Fruit fly (Drosophila melanogaster) whole organism, embryonic: ENCODE data around the gene CG31612.

Experiments used
- ATbp ChIP-seq: fragments of 200-800 bp; sonication (Bioruptor generic); optimal IDR thresholded peaks from 2 replicates; lab custom pipeline; 2017; ENCODE audit warnings: missing biosample characterization, mild to moderate bottlenecking, missing genetic modification characterization, missing genetic modification reagents
- CG1024 ChIP-seq: fragments of 200-800 bp; sonication (Bioruptor generic); IDR thresholded peaks from 2 replicates; pipeline ENCODE4 v1.3.6; 2022; ENCODE audit warnings: missing biosample characterization, missing genetic modification characterization
- CG10543 ChIP-seq: fragments of 200-800 bp; sonication (Bioruptor generic); optimal IDR thresholded peaks from 3 replicates; lab custom pipeline; 2017; ENCODE audit warnings: missing biosample characterization, mild to moderate bottlenecking, missing genetic modification characterization, moderate library complexity
- CG11456 ChIP-seq: fragments of 200-800 bp; sonication (Bioruptor generic); IDR thresholded peaks from 3 replicates; pipeline ENCODE4 v1.3.6; 2022; ENCODE audit warnings: missing biosample characterization, missing genetic modification characterization
- CG11504 ChIP-seq: fragments of 200-800 bp; sonication (Bioruptor generic); optimal IDR thresholded peaks from 3 replicates; lab custom pipeline; 2019; ENCODE audit warnings: missing biosample characterization, mild to moderate bottlenecking, missing genetic modification characterization, moderate library complexity
- CG14050 ChIP-seq: fragments of 200-800 bp; sonication (Bioruptor generic); IDR thresholded peaks from 3 replicates; pipeline ENCODE4 v1.3.6; 2022; ENCODE audit warnings: missing biosample characterization, missing genetic modification characterization
- CG14441 ChIP-seq: fragments of 200-800 bp; sonication (Bioruptor generic); IDR thresholded peaks from 2 replicates; pipeline ENCODE4 v1.3.6; 2022; ENCODE audit warnings: missing biosample characterization, missing genetic modification characterization
- CG14965 ChIP-seq: fragments of 200-800 bp; sonication (Bioruptor generic); optimal IDR thresholded peaks from 2 replicates; lab custom pipeline; 2016; ENCODE audit warnings: missing biosample characterization, missing genetic modification characterization, borderline replicate concordance
- CG15073 ChIP-seq: fragments of 200-800 bp; sonication (Bioruptor generic); optimal IDR thresholded peaks from 2 replicates; lab custom pipeline; 2016; ENCODE audit warnings: missing biosample characterization, missing genetic modification characterization
- CG17359 ChIP-seq: fragments of 200-800 bp; sonication (Bioruptor generic); optimal IDR thresholded peaks from 3 replicates; lab custom pipeline; 2018; ENCODE audit warnings: missing biosample characterization, mild to moderate bottlenecking, missing genetic modification characterization, moderate library complexity
- CG17829 ChIP-seq: fragments of 200-800 bp; optimal IDR thresholded peaks from 2 replicates; lab custom pipeline; 2019; ENCODE audit warnings: missing biosample characterization, mild to moderate bottlenecking, missing genetic modification characterization, moderate library complexity
- CG2889 ChIP-seq: fragments of 200-800 bp; sonication (Bioruptor generic); IDR thresholded peaks from 3 replicates; pipeline ENCODE4 v1.3.6; 2022; ENCODE audit warnings: missing biosample characterization, missing genetic modification characterization
- CG30403 ChIP-seq: fragments of 200-800 bp; sonication (Bioruptor generic); optimal IDR thresholded peaks from 3 replicates; lab custom pipeline; 2016; ENCODE audit warnings: missing biosample characterization, missing genetic modification characterization
- CG30431 ChIP-seq: fragments of 200-800 bp; sonication (Bioruptor generic); optimal IDR thresholded peaks from 2 replicates; lab custom pipeline; 2017; ENCODE audit warnings: missing biosample characterization, missing genetic modification characterization
- CG31224 ChIP-seq: fragments of 200-800 bp; sonication (Bioruptor generic); IDR thresholded peaks from 2 replicates; pipeline ENCODE4 v1.3.6; 2022; ENCODE audit warnings: missing biosample characterization, missing genetic modification characterization
- CG33557 ChIP-seq: fragments of 200-800 bp; sonication (Bioruptor generic); optimal IDR thresholded peaks from 2 replicates; lab custom pipeline; 2019; ENCODE audit warnings: missing biosample characterization, mild to moderate bottlenecking, missing genetic modification characterization, moderate library complexity
- CG3726 ChIP-seq: fragments of 200-800 bp; sonication (Bioruptor generic); IDR thresholded peaks from 3 replicates; pipeline ENCODE4, ENCODE4 v1.3.6; 2022; ENCODE audit warnings: missing biosample characterization, missing genetic modification characterization
- CG6254 ChIP-seq: fragments of 200-800 bp; sonication (Bioruptor generic); optimal IDR thresholded peaks from 3 replicates; lab custom pipeline; 2017; ENCODE audit warnings: mild to moderate bottlenecking, missing biosample characterization, missing genetic modification reagents, missing genetic modification characterization
- CG7372 ChIP-seq: fragments of 200-800 bp; sonication (Bioruptor generic); IDR thresholded peaks from 2 replicates; pipeline ENCODE4 v1.3.6; 2022; ENCODE audit warnings: missing biosample characterization, missing genetic modification characterization
- CG9727 ChIP-seq: fragments of 200-800 bp; sonication (Bioruptor generic); optimal IDR thresholded peaks from 3 replicates; lab custom pipeline; 2017; ENCODE audit warnings: missing biosample characterization, mild to moderate bottlenecking, missing genetic modification characterization
- CG9817 ChIP-seq: fragments of 200-800 bp; sonication (Bioruptor generic); optimal IDR thresholded peaks from 2 replicates; lab custom pipeline; 2018; ENCODE audit warnings: missing biosample characterization, mild to moderate bottlenecking, missing genetic modification characterization, moderate library complexity
- CHES-1-like ChIP-seq: fragments of 200-800 bp; sonication (Bioruptor generic); optimal IDR thresholded peaks from 2 replicates; lab custom pipeline; 2016; ENCODE audit warnings: missing biosample characterization, missing genetic modification characterization
- Camta ChIP-seq: fragments of 200-800 bp; sonication (Bioruptor generic); optimal IDR thresholded peaks from 2 replicates; lab custom pipeline; 2016; ENCODE audit warnings: missing biosample characterization, missing genetic modification characterization
- E2f1 ChIP-seq: fragments of 200-800 bp; sonication (Bioruptor generic); IDR thresholded peaks from 2 replicates; pipeline ENCODE4 v1.3.6; 2022; ENCODE audit warnings: missing biosample characterization, missing genetic modification characterization
- Ets65A ChIP-seq: fragments of 200-800 bp; sonication (Bioruptor generic); peaks from one replicate; lab custom pipeline; 2016; ENCODE audit warnings: missing biosample characterization, missing genetic modification characterization
- Fer1 ChIP-seq: fragments of 200-800 bp; sonication (Bioruptor generic); optimal IDR thresholded peaks from 2 replicates; lab custom pipeline; 2017; ENCODE audit warnings: missing biosample characterization, mild to moderate bottlenecking, missing genetic modification characterization
- H2.0 ChIP-seq: fragments of 200-800 bp; sonication (Bioruptor generic); IDR thresholded peaks from 2 replicates; pipeline ENCODE4 v1.3.6; 2022; ENCODE audit warnings: missing biosample characterization, missing genetic modification characterization
- HLH4C ChIP-seq: fragments of 200-800 bp; sonication (Bioruptor generic); IDR thresholded peaks from 3 replicates; pipeline ENCODE4 v1.3.6; 2022; ENCODE audit warnings: missing biosample characterization, missing genetic modification characterization; ENCODE audit not compliant: partially characterized antibody
- HLH54F ChIP-seq: fragments of 200-800 bp; sonication (Bioruptor generic); optimal IDR thresholded peaks from 3 replicates; lab custom pipeline; 2016; ENCODE audit warnings: missing biosample characterization, missing genetic modification characterization
- Mrtf ChIP-seq: fragments of 200-800 bp; sonication (Bioruptor generic); IDR thresholded peaks from 3 replicates; pipeline ENCODE4 v1.3.6; 2022; ENCODE audit warnings: missing biosample characterization, missing genetic modification characterization
- Side ChIP-seq: fragments of 200-800 bp; sonication (Bioruptor generic); optimal IDR thresholded peaks from 2 replicates; lab custom pipeline; 2016; ENCODE audit warnings: missing biosample characterization, missing genetic modification characterization
- Ssrp ChIP-seq: fragments of 200-800 bp; sonication (Bioruptor generic); optimal IDR thresholded peaks from 2 replicates; lab custom pipeline; 2018; ENCODE audit warnings: missing biosample characterization, mild to moderate bottlenecking, missing genetic modification characterization, moderate library complexity
- Usf ChIP-seq: fragments of 200-800 bp; sonication (Bioruptor generic); optimal IDR thresholded peaks from 2 replicates; lab custom pipeline; 2017; ENCODE audit warnings: missing genotype, missing biosample characterization, missing genetic modification characterization
- ara ChIP-seq: fragments of 200-800 bp; sonication (Bioruptor generic); IDR thresholded peaks from 2 replicates; pipeline ENCODE4 v1.3.6; 2022; ENCODE audit warnings: missing biosample characterization, missing genetic modification characterization
- az2 ChIP-seq: fragments of 200-800 bp; sonication (Bioruptor generic); optimal IDR thresholded peaks from 3 replicates; lab custom pipeline; 2016; ENCODE audit warnings: missing biosample characterization, missing genetic modification characterization
- bsh ChIP-seq, 2 experiments: fragments of 200-800 bp; sonication (Bioruptor generic); optimal IDR thresholded peaks; 2 replicates each; lab custom pipeline; 2017 to 2018; ENCODE audit warnings: mild to moderate bottlenecking in 2 of 2, missing biosample characterization in 2 of 2, missing genetic modification characterization in 2 of 2, moderate library complexity in 1 of 2
- cg ChIP-seq: fragments of 200-800 bp; sonication (Bioruptor generic); optimal IDR thresholded peaks from 3 replicates; lab custom pipeline; 2019; ENCODE audit warnings: missing biosample characterization, mild to moderate bottlenecking, missing genetic modification characterization, moderate library complexity
- ci ChIP-seq: fragments of 200-800 bp; sonication (Bioruptor generic); IDR thresholded peaks from 3 replicates; pipeline ENCODE4 v1.3.6; 2022; ENCODE audit warnings: missing biosample characterization, missing genetic modification characterization
- emc ChIP-seq: fragments of 200-800 bp; sonication (Bioruptor generic); optimal IDR thresholded peaks from 2 replicates; lab custom pipeline; 2016; ENCODE audit warnings: missing biosample characterization, missing genetic modification characterization
- h ChIP-seq: fragments of >200 bp; optimal IDR thresholded peaks from 2 replicates; lab custom pipeline; 2017
- ham ChIP-seq: fragments of 200-800 bp; sonication (Bioruptor generic); IDR thresholded peaks from 2 replicates; pipeline ENCODE4 v1.3.6; 2022; ENCODE audit warnings: missing biosample characterization, missing genetic modification characterization
- hth ChIP-seq: fragments of >200 bp; optimal IDR thresholded peaks from 2 replicates; lab custom pipeline; 2017; ENCODE audit warnings: inconsistent platforms
- prd ChIP-seq, 3 experiments: fragments of >200 bp in 2 of 3; fragments of 200-800 bp in 1 of 3; sonication (Bioruptor generic) in 1 of 3; optimal IDR thresholded peaks in 2 of 3; IDR thresholded peaks in 1 of 3; 2 replicates in 2 of 3; 3 replicates in 1 of 3; pipeline versions ENCODE4 v1.3.6 to Lab custom; 2017 to 2022; ENCODE audit warnings: missing biosample characterization in 1 of 3, missing genetic modification characterization in 1 of 3
- sd ChIP-seq: fragments of 200-800 bp; sonication (Bioruptor generic); optimal IDR thresholded peaks from 3 replicates; lab custom pipeline; 2018; ENCODE audit warnings: missing biosample characterization, mild to moderate bottlenecking, missing genetic modification characterization, moderate library complexity
- sens-2 ChIP-seq: fragments of 200-800 bp; sonication (Bioruptor generic); IDR thresholded peaks from 2 replicates; pipeline ENCODE4 v1.3.6; 2022; ENCODE audit warnings: missing biosample characterization, missing genetic modification characterization
- tgo ChIP-seq: fragments of 200-800 bp; sonication (Bioruptor generic); IDR thresholded peaks from 3 replicates; pipeline ENCODE4 v1.3.6; 2022; ENCODE audit warnings: missing biosample characterization, missing genetic modification characterization
- tll ChIP-seq, 2 experiments: fragments of 200-800 bp in 1 of 2; fragments of >200 bp in 1 of 2; sonication (Bioruptor generic) in 1 of 2; optimal IDR thresholded peaks; 2 replicates each; lab custom pipeline; 2017 to 2019; ENCODE audit warnings: missing biosample characterization in 2 of 2, missing genetic modification characterization in 2 of 2, mild to moderate bottlenecking in 1 of 2, moderate library complexity in 1 of 2
- toy ChIP-seq: fragments of 200-800 bp; sonication (Bioruptor generic); IDR thresholded peaks from 2 replicates; pipeline ENCODE4 v1.3.6; 2022; ENCODE audit warnings: missing biosample characterization, missing genetic modification characterization
- unc-4 ChIP-seq: fragments of 200-800 bp; sonication (Bioruptor generic); IDR thresholded peaks from 2 replicates; pipeline ENCODE4 v1.3.6; 2022; ENCODE audit warnings: missing biosample characterization, missing genetic modification characterization; ENCODE audit not compliant: partially characterized antibody
- usp ChIP-seq: fragments of >200 bp; optimal IDR thresholded peaks from 2 replicates; lab custom pipeline; 2017; ENCODE audit warnings: missing biosample characterization, missing genetic modification characterization
- vfl ChIP-seq: fragments of 200-800 bp; sonication (Bioruptor generic); optimal IDR thresholded peaks from 2 replicates; lab custom pipeline; 2016; ENCODE audit warnings: missing biosample characterization, missing genetic modification characterization

The CG31612 gene

dm6 chr2L:21784790-21785425, 10.3 kb downstream of the CG31612 start (continued):
- 0 out of 3 replicates have a peak, but pooled peaks have one; percentile 17 for TF ChIP-seq tgo (GFP tag; lab: Robert Waterston, UW)
- no peak for TF ChIP-seq HLH54F (GFP tag; lab: Kevin White, UChicago)
- no peak for TF ChIP-seq CG14441
- peak; percentile 3 for TF ChIP-seq az2 (GFP tag; lab: Kevin White, UChicago)
- no peak for TF ChIP-seq emc (GFP tag; lab: Kevin White, UChicago)
- TF ChIP-seq CG33557 (GFP tag; lab: Kevin White, UChicago) = no peak
- TF ChIP-seq sd (tag; lab: Kevin White, UChicago) = no peak
- no peak for TF ChIP-seq Mrtf (GFP tag; lab: Robert Waterston, UW)
- TF ChIP-seq ATbp = peak; percentile 12
- TF ChIP-seq Side = no peak
- no peak for TF ChIP-seq CG11456 (GFP tag; lab: Robert Waterston, UW)
- TF ChIP-seq CG30403 (GFP tag; lab: Kevin White, UChicago) = peak; percentile 22
- TF ChIP-seq unc-4 (GFP tag; lab: Robert Waterston, UW) = no peak
- TF ChIP-seq Fer1 = no peak
- peak; percentile 68 for TF ChIP-seq Ets65A
- no peak for TF ChIP-seq usp (GFP tag; lab: Kevin White, UChicago)
- TF ChIP-seq Ssrp (tag; lab: Kevin White, UChicago) = peak; percentile 1
- no peak for TF ChIP-seq CG30431 (GFP tag; lab: Kevin White, UChicago)
- TF ChIP-seq CG1024 (GFP tag; lab: Robert Waterston, UW) = no peak
- TF ChIP-seq ham (GFP tag; lab: Robert Waterston, UW) = no peak
- no peak for TF ChIP-seq Camta (GFP tag; lab: Kevin White, UChicago)
- no peak for TF ChIP-seq hth (lab: Kevin White, UChicago)
- TF ChIP-seq HLH4C = no peak
- no peak for TF ChIP-seq toy (GFP tag; lab: Robert Waterston, UW)
- TF ChIP-seq CG15073 = no peak
- peak; percentile 54 for TF ChIP-seq CG11504 (tag; lab: Kevin White, UChicago)
- no peak for TF ChIP-seq CG9817 (tag; lab: Kevin White, UChicago)
- no peak for TF ChIP-seq sens-2
- TF ChIP-seq cg (GFP tag; lab: Kevin White, UChicago) = no peak
- TF ChIP-seq CG6254 = no peak
- TF ChIP-seq CG14965 = no peak
- no peak for TF ChIP-seq prd (optimal IDR thresholded peaks at IDR 0.05; lab: Kevin White, UChicago)
- no peak for TF ChIP-seq prd (GFP tag; IDR thresholded peaks at IDR 0.05; lab: Robert Waterston, UW)
- TF ChIP-seq ara (GFP tag; lab: Robert Waterston, UW) = no peak
- TF ChIP-seq tll (GFP tag; optimal IDR thresholded peaks at IDR 0.05; lab: Kevin White, UChicago) = no peak
- TF ChIP-seq ci (GFP tag; lab: Robert Waterston, UW) = no peak
- TF ChIP-seq CG17829 (tag; lab: Kevin White, UChicago) = no peak
- no peak for TF ChIP-seq Usf (GFP tag; lab: Kevin White, UChicago)
- no peak for TF ChIP-seq vfl
- TF ChIP-seq CG17359 (tag; lab: Kevin White, UChicago) = peak; percentile 17
- no peak for TF ChIP-seq CG31224 (GFP tag; lab: Robert Waterston, UW)
- no peak for TF ChIP-seq CHES-1-like (GFP tag; lab: Kevin White, UChicago)
- peak; percentile 35 for TF ChIP-seq CG9727 (GFP tag; lab: Kevin White, UChicago)
- no peak for TF ChIP-seq CG2889 (GFP tag; lab: Robert Waterston, UW)
- no peak for TF ChIP-seq CG3726 (GFP tag; lab: Robert Waterston, UW)
- TF ChIP-seq E2f1 (GFP tag; lab: Robert Waterston, UW) = no peak
- TF ChIP-seq h (lab: Kevin White, UChicago) = no peak
- TF ChIP-seq H2.0 (GFP tag; lab: Robert Waterston, UW) = no peak
- TF ChIP-seq bsh (GFP tag; optimal IDR thresholded peaks at IDR 0.05; lab: Kevin White, UChicago) = no peak
- no peak for TF ChIP-seq CG14050 (GFP tag; lab: Robert Waterston, UW)
- no peak for TF ChIP-seq CG10543 (GFP tag; lab: Kevin White, UChicago)
- TF ChIP-seq CG7372 (GFP tag; lab: Robert Waterston, UW) = no peak
